Worm (Caenorhabditis elegans) whole organism, L4 larva: Measurements from ENCODE around the gene rbg-1.

Experiments used
- ces-1 ChIP-seq: fragments of 150-350 bp; sonication (generic microtip); optimal IDR thresholded peaks from 4 replicates; lab custom pipeline; 2014; ENCODE audit warnings: missing biosample characterization, missing genetic modification reagents, missing genetic modification characterization
- daf-12 ChIP-seq: fragments of 150-350 bp; optimal IDR thresholded peaks from 2 replicates; lab custom pipeline; 2014; ENCODE audit warnings: missing biosample characterization, missing genetic modification reagents, missing genetic modification characterization

ce11 chrX:14969615-14970014, 13.7 kb upstream of the rbg-1 start:
- TF ChIP-seq ces-1 (GFP tag; lab: Kevin White, UChicago) (no peak), daf-12 (tag; lab: Kevin White, UChicago) (no peak)
